Worm (Caenorhabditis elegans): ENCODE data around the gene H17B01.2.

DNA sequence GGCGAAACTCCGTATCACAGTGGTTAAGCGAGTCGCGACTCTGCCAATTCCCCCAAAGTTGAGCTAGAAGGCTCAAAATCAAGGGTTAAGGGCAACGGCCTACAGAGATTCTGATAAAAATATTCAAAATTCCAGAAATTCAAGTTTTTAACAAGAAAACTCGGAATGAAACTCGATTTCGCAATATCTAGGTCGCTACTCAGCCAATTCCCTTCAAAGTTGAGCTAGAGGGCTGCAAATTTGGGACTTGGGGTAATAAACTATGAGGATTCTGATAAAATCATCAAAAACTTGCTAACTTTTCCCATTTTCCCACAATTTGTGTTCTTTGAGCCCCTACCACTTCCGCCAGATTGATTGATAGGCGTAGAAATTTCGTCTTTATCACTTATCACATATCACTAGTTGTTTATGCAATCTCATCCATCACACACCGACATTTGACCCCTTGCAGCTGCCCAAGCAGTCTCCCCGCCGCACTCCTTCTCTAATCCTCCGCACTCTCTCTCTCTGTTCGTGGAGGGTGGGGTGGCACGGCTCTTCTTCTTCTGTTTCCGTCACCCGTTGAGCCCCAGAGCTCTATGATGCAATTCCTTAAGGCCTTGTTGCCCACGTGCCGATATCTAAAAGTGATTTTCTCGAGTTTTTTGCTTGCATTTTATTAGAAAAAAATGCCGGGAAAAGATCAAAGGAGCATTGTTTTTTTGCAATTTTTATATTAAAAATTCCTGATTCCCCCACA lies 31.4 kb downstream of the H17B01.2 start:
- TF ChIP-seq unc-62 (GFP tag; optimal IDR thresholded peaks at IDR 0.05): peak; percentile 38
- TF ChIP-seq ceh-82 (tag; optimal IDR thresholded peaks at IDR 0.05): no peak
- no peak for TF ChIP-seq nhr-67 (tag; optimal IDR thresholded peaks at IDR 0.05)
- peak; percentile 1 for TF ChIP-seq lin-15B (tag; optimal IDR thresholded peaks at IDR 0.05)
- no peak for TF ChIP-seq pha-4 (tag; optimal IDR thresholded peaks at IDR 0.05)
- no peak for TF ChIP-seq nhr-237 (tag; optimal IDR thresholded peaks at IDR 0.05)
- no peak for TF ChIP-seq nhr-28 (tag; optimal IDR thresholded peaks at IDR 0.05)
- no peak for TF ChIP-seq fkh-10 (GFP tag; optimal IDR thresholded peaks at IDR 0.05)

Data from whole organism, L3 larva.